Fruit fly (Drosophila melanogaster): ENCODE measurements around the gene Ptp61F.

- TF ChIP-seq CG8319 (GFP tag; optimal IDR thresholded peaks at IDR 0.05) (no peak), CG7368 (GFP tag; optimal IDR thresholded peaks at IDR 0.05) (no peak), Gug (GFP tag; IDR thresholded peaks at IDR 0.05) (no peak), CG10669 (GFP tag; optimal IDR thresholded peaks at IDR 0.05) (no peak), ss (GFP tag; optimal IDR thresholded peaks at IDR 0.05) (no peak), CG6854 (GFP tag; optimal IDR thresholded peaks at IDR 0.05) (no peak), CG4318 (GFP tag; optimal IDR thresholded peaks at IDR 0.05) (no peak), lz (GFP tag; optimal IDR thresholded peaks at IDR 0.05) (no peak), pdm3 (GFP tag; optimal IDR thresholded peaks at IDR 0.05) (no peak), Hr39 (GFP tag; optimal IDR thresholded peaks at IDR 0.05) (no peak), OdsH (GFP tag; optimal IDR thresholded peaks at IDR 0.05) (no peak)
Measured at dm6 chr3L:1431489-1432053, 43.5 kb downstream of the Ptp61F start.
